Worm (Caenorhabditis elegans): ENCODE data around the gene K01C8.2.

ce11 chrII:8295296-8295695 is 26.0 kb upstream of the K01C8.2 start, which contains the start of gene nlp-55:
- TF ChIP-seq ztf-18 (tag; optimal IDR thresholded peaks at IDR 0.05) (no peak), bed-2 (GFP tag; IDR thresholded peaks at IDR 0.05) (no peak), dpl-1 (GFP tag; optimal IDR thresholded peaks at IDR 0.05) (no peak), B0035.1 (tag; optimal IDR thresholded peaks at IDR 0.05) (no peak), nfyb-1 (GFP tag; IDR thresholded peaks at IDR 0.05) (no peak), gei-17 (GFP tag; optimal IDR thresholded peaks at IDR 0.05) (no peak), lag-1 (GFP tag; IDR thresholded peaks at IDR 0.05) (no peak), tlf-1 (GFP tag; optimal IDR thresholded peaks at IDR 0.05) (no peak), rcor-1 (GFP tag; IDR thresholded peaks at IDR 0.05) (no peak), snpc-3.4 (tag; optimal IDR thresholded peaks at IDR 0.05) (no peak), ama-1 (optimal IDR thresholded peaks at IDR 0.05) (no peak), ama-1 (GFP tag; optimal IDR thresholded peaks at IDR 0.05) (no peak), lin-26 (GFP tag; IDR thresholded peaks at IDR 0.05) (no peak)

Data from whole organism, young adult.